Fruit fly (Drosophila melanogaster): ENCODE measurements around the gene Roc1a.

The Roc1a gene

DNA sequence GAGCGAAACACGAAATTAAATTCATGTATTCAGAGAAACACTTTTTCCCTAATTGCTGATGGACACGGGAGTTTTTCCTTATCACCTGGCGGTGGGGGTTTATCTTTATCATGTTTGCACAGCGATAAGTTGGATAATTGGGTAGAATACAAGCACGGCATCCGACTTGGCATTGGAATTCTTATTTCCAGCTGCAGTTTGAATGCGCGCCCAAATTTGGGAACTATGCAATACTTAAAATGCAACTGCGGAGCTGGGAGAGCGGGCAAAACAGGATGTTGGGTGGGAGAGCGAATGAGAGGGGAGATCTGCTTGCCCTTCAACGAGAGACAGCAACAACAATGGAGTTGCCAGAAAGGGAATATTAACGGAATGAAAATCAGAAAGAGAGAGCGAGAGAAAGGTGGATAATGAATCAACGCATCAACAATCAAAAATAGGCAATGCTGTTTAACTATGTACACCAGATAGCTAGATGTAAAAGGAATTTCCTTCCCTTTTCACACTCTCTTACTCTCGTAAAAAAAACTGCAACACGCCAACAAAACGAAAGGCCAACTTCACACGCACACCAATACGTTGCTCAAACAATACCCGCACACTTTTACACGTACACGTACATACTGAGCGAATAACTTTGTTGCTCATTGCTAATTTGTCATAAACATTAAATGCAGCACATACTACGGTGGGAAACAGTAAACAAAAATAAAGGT is 30.2 kb upstream of the Roc1a start:
- TF ChIP-seq CG7101 (tag; optimal IDR thresholded peaks at IDR 0.05) (peak; percentile 22), CG33017 (tag; optimal IDR thresholded peaks at IDR 0.05) (no peak), bab1 (GFP tag; optimal IDR thresholded peaks at IDR 0.05) (peak; percentile 34)

- TF ChIP-seq CG33017 (tag; optimal IDR thresholded peaks at IDR 0.05) (no peak), CG7101 (tag; optimal IDR thresholded peaks at IDR 0.05) (no peak), CG1620 (GFP tag; optimal IDR thresholded peaks at IDR 0.05) (peak; percentile 24), pad (GFP tag; optimal IDR thresholded peaks at IDR 0.05) (no peak), CG12768 (GFP tag; optimal IDR thresholded peaks at IDR 0.05) (no peak), Mnt (GFP tag; optimal IDR thresholded peaks at IDR 0.05) (peak; percentile 2), tj (GFP tag; optimal IDR thresholded peaks at IDR 0.05) (peak; percentile 19), Crg-1 (GFP tag; optimal IDR thresholded peaks at IDR 0.05) (peak; percentile 47), ovo (GFP tag; optimal IDR thresholded peaks at IDR 0.05) (no peak), kay (GFP tag; ENCODE audit: borderline replicate concordance) (no peak), CG7045 (GFP tag; optimal IDR thresholded peaks at IDR 0.05) (no peak), Hr96 (GFP tag; optimal IDR thresholded peaks at IDR 0.05) (no peak), CG11617 (GFP tag; optimal IDR thresholded peaks at IDR 0.05) (no peak), bab1 (GFP tag; optimal IDR thresholded peaks at IDR 0.05) (peak; percentile 28), toe (GFP tag; optimal IDR thresholded peaks at IDR 0.05) (no peak)
Observed at dm6 chrX:617477-617795, 29.7 kb upstream of the Roc1a start.

- peak; percentile 27 for TF ChIP-seq bab1 (GFP tag; optimal IDR thresholded peaks at IDR 0.05)
- no peak for TF ChIP-seq CG12768 (GFP tag; optimal IDR thresholded peaks at IDR 0.05)
- TF ChIP-seq tj (GFP tag; optimal IDR thresholded peaks at IDR 0.05), result no peak
- TF ChIP-seq ovo (GFP tag; optimal IDR thresholded peaks at IDR 0.05), result peak; percentile 66
Observed at dm6 chrX:618583-618982, 28.5 kb upstream of the Roc1a start.

DNA sequence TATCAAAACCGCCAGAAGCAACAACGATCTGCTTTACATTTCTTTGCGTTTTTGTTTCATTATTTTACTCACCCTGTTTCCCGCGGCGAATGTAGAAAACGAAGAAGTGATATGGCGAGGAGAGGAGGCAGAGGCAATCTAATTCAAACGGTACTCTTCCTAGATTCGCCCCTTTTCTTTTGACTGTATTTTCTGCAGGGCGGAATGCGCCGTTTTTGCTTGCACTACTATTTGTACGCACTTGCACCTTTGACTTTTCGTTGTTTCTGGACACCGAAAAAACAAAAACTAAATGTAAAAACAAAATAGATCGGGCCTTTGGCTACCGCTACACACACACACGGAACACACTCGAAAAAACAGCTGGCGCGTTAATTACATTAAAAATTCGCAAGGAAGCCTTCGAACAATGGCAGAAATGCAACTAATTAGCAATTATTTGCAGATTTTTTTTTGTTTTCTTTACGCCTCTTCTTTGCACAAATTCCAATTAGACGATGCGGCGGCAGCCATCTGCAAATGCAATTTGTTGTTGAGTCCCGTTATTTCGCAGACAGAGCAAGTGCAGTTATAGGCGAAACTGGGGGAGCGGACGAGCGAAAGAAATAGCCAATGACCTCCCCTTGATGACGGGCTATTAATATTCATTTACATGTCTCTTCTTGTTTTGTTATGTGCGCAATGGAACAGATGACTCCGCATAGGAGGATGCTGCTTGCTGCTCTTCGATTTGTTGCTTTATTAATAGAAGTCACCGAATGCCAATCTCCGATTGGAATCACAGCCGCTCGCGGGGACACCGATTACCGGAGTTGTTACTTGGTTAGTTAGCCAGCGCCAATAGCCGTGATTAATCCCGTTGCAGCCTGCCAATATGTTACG is 27.6 kb upstream of the Roc1a start:
- TF ChIP-seq Mnt (GFP tag; optimal IDR thresholded peaks at IDR 0.05) (no peak), CG5204 (GFP tag; optimal IDR thresholded peaks at IDR 0.05) (no peak), Hr96 (GFP tag; optimal IDR thresholded peaks at IDR 0.05) (no peak), ovo (GFP tag; optimal IDR thresholded peaks at IDR 0.05) (peak; percentile 82), toe (GFP tag; optimal IDR thresholded peaks at IDR 0.05) (no peak), CG7045 (GFP tag; optimal IDR thresholded peaks at IDR 0.05) (no peak), CG12768 (GFP tag; optimal IDR thresholded peaks at IDR 0.05) (no peak), pad (GFP tag; optimal IDR thresholded peaks at IDR 0.05) (peak; percentile 94), CG33017 (tag; optimal IDR thresholded peaks at IDR 0.05) (no peak)

DNA sequence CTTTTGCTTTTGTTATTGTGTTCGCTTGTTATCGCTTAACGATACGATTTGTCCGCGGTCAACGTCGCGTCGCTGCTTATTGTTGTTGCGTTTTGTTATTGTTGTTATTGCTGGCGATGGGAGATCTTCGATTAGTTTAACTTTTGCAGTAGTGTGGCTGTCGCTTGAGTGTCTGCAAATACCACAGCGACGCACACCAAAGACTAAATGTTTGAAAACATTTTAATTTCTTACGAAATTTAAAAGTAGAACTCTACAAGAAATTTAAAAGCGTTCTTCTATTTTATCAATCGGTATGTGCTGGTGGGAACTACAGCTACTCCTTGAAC is 27.0 kb upstream of the Roc1a start, which contains the start of gene spdi:
TSS of gene spdi (minus strand) at position 94 of the 329 bp plus-strand sequence.
- TF ChIP-seq bab1 (GFP tag; optimal IDR thresholded peaks at IDR 0.05), result peak; percentile 50
- no peak for TF ChIP-seq toe (GFP tag; optimal IDR thresholded peaks at IDR 0.05)
- no peak for TF ChIP-seq pad (GFP tag; optimal IDR thresholded peaks at IDR 0.05)
- TF ChIP-seq CG12768 (GFP tag; optimal IDR thresholded peaks at IDR 0.05), result no peak
- peak; percentile 6 for TF ChIP-seq tj (GFP tag; optimal IDR thresholded peaks at IDR 0.05)

- peak; percentile 60 for TF ChIP-seq ovo (GFP tag; optimal IDR thresholded peaks at IDR 0.05)
- TF ChIP-seq kay (GFP tag; ENCODE audit: borderline replicate concordance), result no peak
- peak; percentile 83 for TF ChIP-seq CG1620 (GFP tag; optimal IDR thresholded peaks at IDR 0.05)
- no peak for TF ChIP-seq Clk (GFP tag; optimal IDR thresholded peaks at IDR 0.05)
- TF ChIP-seq pad (GFP tag; optimal IDR thresholded peaks at IDR 0.05), result peak; percentile 38
- TF ChIP-seq Mnt (GFP tag; optimal IDR thresholded peaks at IDR 0.05), result peak; percentile 71
- TF ChIP-seq tj (GFP tag; optimal IDR thresholded peaks at IDR 0.05), result peak; percentile 41
- TF ChIP-seq Hr96 (GFP tag; optimal IDR thresholded peaks at IDR 0.05), result no peak
- peak; percentile 47 for TF ChIP-seq bab1 (GFP tag; optimal IDR thresholded peaks at IDR 0.05)
- peak; percentile 49 for TF ChIP-seq CG7101 (tag; optimal IDR thresholded peaks at IDR 0.05)
- TF ChIP-seq toe (GFP tag; optimal IDR thresholded peaks at IDR 0.05), result peak; percentile 69
- TF ChIP-seq CG33017 (tag; optimal IDR thresholded peaks at IDR 0.05), result no peak
- TF ChIP-seq CG14711 (tag; optimal IDR thresholded peaks at IDR 0.05), result peak; percentile 15
- TF ChIP-seq CG11617 (GFP tag; optimal IDR thresholded peaks at IDR 0.05), result peak; percentile 78
- no peak for TF ChIP-seq cic (GFP tag; optimal IDR thresholded peaks at IDR 0.05)
- peak; percentile 69 for TF ChIP-seq Crg-1 (GFP tag; optimal IDR thresholded peaks at IDR 0.05)
- TF ChIP-seq cnc (optimal IDR thresholded peaks at IDR 0.05), result no peak
- peak; percentile 48 for TF ChIP-seq CG7045 (GFP tag; optimal IDR thresholded peaks at IDR 0.05)
- no peak for TF ChIP-seq CG5204 (GFP tag; optimal IDR thresholded peaks at IDR 0.05)
- TF ChIP-seq CG12768 (GFP tag; optimal IDR thresholded peaks at IDR 0.05), result peak; percentile 1
Observed at dm6 chrX:621132-621555, 26.0 kb upstream of the Roc1a start, which contains the start of the genes CG13365 and Vsp37A. Gene CG13365, minus strand, starts transcription at chrX:621215. Gene Vsp37A, plus strand, starts transcription at chrX:621530.

Data from whole organism, adult.